Worm (Caenorhabditis elegans) whole organism, mixed stage, embryonic: ENCODE data around the gene F42D1.4.

Experiments used
- lsy-2 ChIP-seq: fragments of 150-350 bp; optimal IDR thresholded peaks from 2 replicates; lab custom pipeline; 2014; ENCODE audit warnings: missing biosample characterization, missing genetic modification characterization
- mep-1 ChIP-seq: fragments of 150-350 bp; optimal IDR thresholded peaks from 2 replicates; lab custom pipeline; 2017; ENCODE audit warnings: missing biosample characterization, missing genetic modification reagents, missing genetic modification characterization, inconsistent platforms
- nhr-12 ChIP-seq: fragments of 150-350 bp; optimal IDR thresholded peaks from 2 replicates; lab custom pipeline; 2014; ENCODE audit warnings: missing biosample characterization, missing genetic modification characterization
- snpc-4 ChIP-seq: fragments of 150-350 bp; optimal IDR thresholded peaks from 2 replicates; lab custom pipeline; 2014; ENCODE audit warnings: missing biosample characterization, missing genetic modification characterization
- unc-39 ChIP-seq: fragments of 150-350 bp; optimal IDR thresholded peaks from 2 replicates; lab custom pipeline; 2014; ENCODE audit warnings: missing biosample characterization, missing genetic modification characterization
- unc-62 ChIP-seq: fragments of 150-350 bp; optimal IDR thresholded peaks from 2 replicates; lab custom pipeline; 2014; ENCODE audit warnings: missing biosample characterization, missing genetic modification reagents, missing genetic modification characterization

- TF ChIP-seq unc-62 (GFP tag; lab: Kevin White, UChicago) (no peak), lsy-2 (no peak), snpc-4 (tag; lab: Kevin White, UChicago) (no peak), mep-1 (no peak), nhr-12 (tag; lab: Kevin White, UChicago) (no peak), unc-39 (no peak)
Measured at ce11 chrX:14812061-14812460, 5.0 kb downstream of the F42D1.4 start, which contains the start of gene T04C10.3.
